Worm (Caenorhabditis elegans): Measurements from ENCODE around the gene F14H3.15.

F14H3.15 gene

DNA sequence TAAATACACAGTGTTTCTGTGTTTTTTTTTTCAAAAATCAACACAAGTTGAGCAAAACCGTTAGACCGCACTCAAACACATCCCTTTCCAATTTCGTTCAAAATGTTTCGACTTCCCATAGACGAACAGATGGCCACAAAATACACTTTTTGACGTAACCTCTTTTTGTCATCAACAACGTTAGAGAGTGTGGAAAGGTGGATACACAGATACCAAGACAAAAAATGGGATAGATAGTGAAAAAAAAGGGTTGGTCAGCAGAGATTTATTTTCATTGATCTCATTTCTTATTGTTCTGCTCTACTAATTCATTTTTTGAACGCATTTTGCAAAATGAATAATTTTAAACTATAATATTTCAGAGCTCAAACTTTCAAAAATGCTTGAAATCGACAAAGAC, 34.8 kb upstream of the F14H3.15 start:
- TF ChIP-seq ZK337.2 (GFP tag; IDR thresholded peaks at IDR 0.05), result no peak
- no peak for TF ChIP-seq rbr-2 (tag; optimal IDR thresholded peaks at IDR 0.05)
- no peak for TF ChIP-seq daf-8 (GFP tag; IDR thresholded peaks at IDR 0.05)
- TF ChIP-seq daf-16 (GFP tag; optimal IDR thresholded peaks at IDR 0.05), result no peak
- peak; percentile 66 for TF ChIP-seq daf-16 (tag; optimal IDR thresholded peaks at IDR 0.05)
- no peak for TF ChIP-seq hif-1 (tag; optimal IDR thresholded peaks at IDR 0.05)
- TF ChIP-seq dve-1 (tag; optimal IDR thresholded peaks at IDR 0.05; ENCODE audit: insufficient read depth), result peak; percentile 11
- no peak for TF ChIP-seq zip-2 (tag; optimal IDR thresholded peaks at IDR 0.05)
- TF ChIP-seq nhr-41 (GFP tag; IDR thresholded peaks at IDR 0.05), result no peak
- peak in 1 of 2 experiments; percentile 94 for TF ChIP-seq unc-62 (GFP tag; optimal IDR thresholded peaks at IDR 0.05 in 1 of 2)
- TF ChIP-seq unc-62 (tag; optimal IDR thresholded peaks at IDR 0.05), result no peak
- TF ChIP-seq nhr-111 (GFP tag; optimal IDR thresholded peaks at IDR 0.05), result no peak
- TF ChIP-seq nhr-28 (tag; optimal IDR thresholded peaks at IDR 0.05), result peak; percentile 97
- TF ChIP-seq nhr-10 (tag; optimal IDR thresholded peaks at IDR 0.05), result no peak
- no peak for TF ChIP-seq nhr-237 (tag; optimal IDR thresholded peaks at IDR 0.05)

DNA sequence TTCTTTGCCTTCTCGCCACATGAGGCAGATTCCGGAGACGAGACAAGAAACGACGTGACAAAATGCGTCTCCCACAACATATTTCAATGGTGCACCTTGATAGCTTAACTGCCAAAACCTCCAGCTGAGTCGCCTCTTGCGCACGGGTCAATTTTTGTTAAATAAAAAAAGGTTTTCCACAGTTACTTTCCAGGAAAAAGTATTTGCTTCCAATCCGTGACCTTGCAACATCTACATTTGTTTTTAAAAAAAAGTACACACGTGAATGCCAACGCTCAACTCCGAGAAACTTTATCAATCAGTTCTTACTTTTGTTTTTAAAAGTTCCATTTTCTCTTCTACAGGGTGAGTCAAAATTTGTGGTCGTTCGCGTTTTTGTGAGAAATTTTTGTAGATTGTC, 34.2 kb upstream of the F14H3.15 start, which contains the start of gene F22B8.7:
Gene F22B8.7, plus strand, starts transcription at position 301 of the 400 bp plus-strand sequence.
- TF ChIP-seq ama-1 (optimal IDR thresholded peaks at IDR 0.05) (no peak), arid-1 (GFP tag; conservative IDR thresholded peaks at IDR 0.05) (no peak)

ce11 chrV:16090685-16091084, 30.6 kb upstream of the F14H3.15 start, which contains the start of gene F22B8.3:
TSS of gene F22B8.3 (plus strand) at chrV:16090985.
- TF ChIP-seq unc-62 (GFP tag; optimal IDR thresholded peaks at IDR 0.05 in 1 of 2), result peak in 1 of 2 experiments; percentile 48
- no peak for TF ChIP-seq unc-62 (tag; optimal IDR thresholded peaks at IDR 0.05)
- no peak for TF ChIP-seq R02D3.7 (tag; optimal IDR thresholded peaks at IDR 0.05)
- TF ChIP-seq nhr-25 (tag; optimal IDR thresholded peaks at IDR 0.05; ENCODE audit: borderline replicate concordance, insufficient read depth), result no peak
- no peak for TF ChIP-seq ceh-44 (GFP tag; IDR thresholded peaks at IDR 0.05)

DNA sequence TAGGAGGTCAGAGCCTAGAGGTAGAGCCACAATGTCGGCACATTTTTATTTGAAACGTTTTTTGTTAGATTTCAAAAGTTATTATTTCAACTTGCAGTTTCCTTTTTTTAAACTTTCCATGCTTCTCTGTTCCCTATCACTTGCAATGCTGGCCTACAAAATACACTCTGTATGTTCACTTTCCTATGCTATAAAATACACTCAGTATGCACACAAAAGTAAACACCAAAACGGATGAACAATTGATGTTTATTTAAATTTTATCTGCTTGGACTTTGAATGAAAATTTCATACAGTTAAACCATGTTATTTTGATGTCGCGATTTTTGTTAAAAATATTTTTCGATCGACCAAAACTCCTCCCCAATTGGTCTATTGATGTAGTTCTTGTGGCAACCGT, 20.6 kb upstream of the F14H3.15 start:
- peak; percentile 87 for TF ChIP-seq nhr-28 (tag; optimal IDR thresholded peaks at IDR 0.05)
- TF ChIP-seq dmd-9 (GFP tag; IDR thresholded peaks at IDR 0.05), result no peak
- TF ChIP-seq php-3 (GFP tag; IDR thresholded peaks at IDR 0.05), result 0 out of 2 replicates have a peak, but pooled peaks have one; percentile 27
- no peak for TF ChIP-seq daf-16 (GFP tag; optimal IDR thresholded peaks at IDR 0.05)
- TF ChIP-seq daf-16 (tag; optimal IDR thresholded peaks at IDR 0.05), result peak; percentile 86
- TF ChIP-seq dve-1 (tag; optimal IDR thresholded peaks at IDR 0.05; ENCODE audit: insufficient read depth), result peak; percentile 27
- TF ChIP-seq nhr-77 (tag; optimal IDR thresholded peaks at IDR 0.05), result no peak
- TF ChIP-seq lin-1 (GFP tag; IDR thresholded peaks at IDR 0.05), result no peak
- no peak for TF ChIP-seq attf-4 (tag; optimal IDR thresholded peaks at IDR 0.05)
- TF ChIP-seq fkh-10 (GFP tag; optimal IDR thresholded peaks at IDR 0.05), result no peak
- no peak for TF ChIP-seq unc-62 (GFP tag; optimal IDR thresholded peaks at IDR 0.05 in 1 of 2)
- TF ChIP-seq unc-62 (tag; optimal IDR thresholded peaks at IDR 0.05), result no peak
- TF ChIP-seq lim-7 (GFP tag; IDR thresholded peaks at IDR 0.05), result no peak
- no peak for TF ChIP-seq tra-1 (GFP tag; IDR thresholded peaks at IDR 0.05)
- TF ChIP-seq ztf-7 (tag; optimal IDR thresholded peaks at IDR 0.05), result no peak
- no peak for TF ChIP-seq mes-2 (tag; optimal IDR thresholded peaks at IDR 0.05; ENCODE audit: poor library complexity, severe bottlenecking)
- TF ChIP-seq F10B5.3 (tag; optimal IDR thresholded peaks at IDR 0.05), result no peak
- no peak for TF ChIP-seq dmd-6 (GFP tag; IDR thresholded peaks at IDR 0.05)
- TF ChIP-seq Y75B8A.6 (GFP tag; IDR thresholded peaks at IDR 0.05), result no peak
- TF ChIP-seq lin-13 (GFP tag; optimal IDR thresholded peaks at IDR 0.05), result no peak
- no peak for TF ChIP-seq pha-4 (GFP tag; IDR thresholded peaks at IDR 0.05)
- peak; percentile 7 for TF ChIP-seq pha-4 (tag; optimal IDR thresholded peaks at IDR 0.05)
- no peak for TF ChIP-seq saeg-2 (GFP tag; IDR thresholded peaks at IDR 0.05)
- TF ChIP-seq rbr-2 (tag; optimal IDR thresholded peaks at IDR 0.05), result no peak
- TF ChIP-seq mdl-1 (tag; optimal IDR thresholded peaks at IDR 0.05), result no peak
